Fruit fly (Drosophila melanogaster): ENCODE results near the gene Ir8a.

Gene Ir8a

dm6 chrX:9250161-9250831, 13.9 kb upstream of the Ir8a start, which contains the start of gene CG17754:
CG17754 (plus strand) TSS chrX:9250420.
- TF ChIP-seq sug (tag; optimal IDR thresholded peaks at IDR 0.05) (peak; percentile 6), CG2712 (tag; optimal IDR thresholded peaks at IDR 0.05) (peak; percentile 13), Med (GFP tag) (peak; percentile 69), CG34224 (GFP tag; IDR thresholded peaks at IDR 0.05; ENCODE audit: partially characterized antibody) (no peak), stwl (tag; optimal IDR thresholded peaks at IDR 0.05) (peak; percentile 77), trem (tag; optimal IDR thresholded peaks at IDR 0.05) (peak; percentile 29), sens (GFP tag) (peak; percentile 6), Lhr (GFP tag; optimal IDR thresholded peaks at IDR 0.05) (peak; percentile 59), crp (GFP tag; optimal IDR thresholded peaks at IDR 0.05) (peak; percentile 21 to 83), nerfin-1 (tag; optimal IDR thresholded peaks at IDR 0.05) (peak; percentile 83), HmgD (GFP tag; optimal IDR thresholded peaks at IDR 0.05) (no peak), CG8924 (tag; optimal IDR thresholded peaks at IDR 0.05) (peak; percentile 34), pzg (GFP tag; optimal IDR thresholded peaks at IDR 0.05) (peak; percentile 61), CG13296 (GFP tag; optimal IDR thresholded peaks at IDR 0.05) (no peak), unc-4 (GFP tag; IDR thresholded peaks at IDR 0.05; ENCODE audit: partially characterized antibody) (0 out of 2 replicates have a peak, but pooled peaks have one; percentile 28), CG3847 (GFP tag; IDR thresholded peaks at IDR 0.05) (peak; percentile 38), YL-1 (GFP tag; optimal IDR thresholded peaks at IDR 0.05) (peak; percentile 32), CG17359 (tag; optimal IDR thresholded peaks at IDR 0.05) (peak; percentile 44), cg (GFP tag; optimal IDR thresholded peaks at IDR 0.05) (peak; percentile 43), chinmo (GFP tag; IDR thresholded peaks at IDR 0.05; ENCODE audit: partially characterized antibody) (0 out of 4 replicates have a peak, but pooled peaks have one; percentile 47), CHES-1-like (GFP tag; optimal IDR thresholded peaks at IDR 0.05) (peak; percentile 0), Neu2 (GFP tag; optimal IDR thresholded peaks at IDR 0.05; ENCODE audit: borderline replicate concordance) (no peak), E2f2 (GFP tag; IDR thresholded peaks at IDR 0.05) (peak; percentile 57), Bgb (GFP tag; IDR thresholded peaks at IDR 0.05; ENCODE audit: partially characterized antibody) (no peak), Gsc (GFP tag; IDR thresholded peaks at IDR 0.05) (no peak), MESR4 (GFP tag; optimal IDR thresholded peaks at IDR 0.05) (peak; percentile 50), CG18599 (GFP tag; optimal IDR thresholded peaks at IDR 0.05) (no peak), CG12744 (GFP tag; optimal IDR thresholded peaks at IDR 0.05) (no peak), CG2116 (GFP tag; optimal IDR thresholded peaks at IDR 0.05) (peak; percentile 27), NFAT (GFP tag; IDR thresholded peaks at IDR 0.05) (no peak), CG16813 (GFP tag; IDR thresholded peaks at IDR 0.05; ENCODE audit: partially characterized antibody) (peak; percentile 19; the same call in 1 of the 3 replicates), MBD-R2 (GFP tag; IDR thresholded peaks at IDR 0.05) (peak; percentile 87), Max (GFP tag; optimal IDR thresholded peaks at IDR 0.05) (no peak), CG4617 (GFP tag; optimal IDR thresholded peaks at IDR 0.05; ENCODE audit: borderline replicate concordance) (peak; percentile 16), Nf-YC (tag; optimal IDR thresholded peaks at IDR 0.05) (peak; percentile 16), CG30020 (tag; optimal IDR thresholded peaks at IDR 0.05) (peak; percentile 17), CG17829 (tag; optimal IDR thresholded peaks at IDR 0.05) (peak; percentile 0), CG9797 (GFP tag; optimal IDR thresholded peaks at IDR 0.05) (peak; percentile 78), CG33213 (GFP tag; optimal IDR thresholded peaks at IDR 0.05) (peak; percentile 35), Hmr (GFP tag; optimal IDR thresholded peaks at IDR 0.05) (peak; percentile 21), sqz (GFP tag; optimal IDR thresholded peaks at IDR 0.05) (peak; percentile 52), Dp (GFP tag; optimal IDR thresholded peaks at IDR 0.05) (peak; percentile 33), row (GFP tag; IDR thresholded peaks at IDR 0.05) (peak; percentile 34; the same call in 1 of the 3 replicates), Xbp1 (GFP tag; optimal IDR thresholded peaks at IDR 0.05) (no peak), nom (GFP tag; optimal IDR thresholded peaks at IDR 0.05) (peak; percentile 48), crol (GFP tag; IDR thresholded peaks at IDR 0.05) (peak; percentile 35; the same call in 1 of the 2 replicates), gfzf (GFP tag; optimal IDR thresholded peaks at IDR 0.05) (peak; percentile 82), sd (tag; optimal IDR thresholded peaks at IDR 0.05) (peak; percentile 85)
